Fruit fly (Drosophila melanogaster): ENCODE measurements around the gene CG4238.

Gene CG4238

DNA sequence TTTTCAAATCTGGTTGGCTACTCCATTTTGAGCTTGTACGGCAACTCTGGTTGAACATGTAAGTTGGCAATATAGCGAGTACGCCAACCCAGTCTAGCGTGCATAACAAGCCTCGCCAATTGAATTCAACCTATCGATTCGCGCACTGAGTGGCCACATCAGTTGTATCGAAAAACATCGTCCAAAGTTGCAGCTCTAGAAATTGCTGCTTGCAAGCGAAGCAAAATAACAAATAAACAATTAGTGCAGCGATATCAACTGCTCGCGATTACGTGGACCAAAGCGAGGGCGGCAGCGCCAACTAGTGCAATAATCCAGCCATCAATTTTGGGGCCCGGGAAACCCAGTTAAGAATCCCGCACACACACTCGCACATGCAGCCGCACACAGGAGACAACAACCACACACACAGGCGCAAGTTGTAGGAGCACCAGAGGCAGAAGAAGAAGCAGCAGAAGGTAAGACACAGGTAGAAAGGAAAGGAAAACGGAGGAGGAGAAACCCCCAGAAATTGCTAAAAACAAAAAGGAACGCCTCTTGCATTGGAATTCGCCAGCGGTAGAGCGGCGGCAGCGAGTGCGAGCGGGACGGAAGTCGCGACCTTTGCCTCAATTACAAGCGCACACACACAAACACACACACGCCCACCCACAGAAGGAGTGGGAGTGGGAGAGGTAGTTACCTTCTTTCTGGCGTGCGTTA is 28.0 kb downstream of the CG4238 start (continued):
- TF ChIP-seq Dad (GFP tag; optimal IDR thresholded peaks at IDR 0.05) (peak; percentile 31), CG10274 (GFP tag; optimal IDR thresholded peaks at IDR 0.05) (no peak), CG9876 (GFP tag; optimal IDR thresholded peaks at IDR 0.05) (no peak), Max (GFP tag; optimal IDR thresholded peaks at IDR 0.05) (peak; percentile 29), hkb (optimal IDR thresholded peaks at IDR 0.05) (peak; percentile 44), hkb (GFP tag; IDR thresholded peaks at IDR 0.05) (no peak), Bdp1 (GFP tag; optimal IDR thresholded peaks at IDR 0.05) (peak; percentile 55), cg (GFP tag; optimal IDR thresholded peaks at IDR 0.05) (peak; percentile 95), Camta (GFP tag; optimal IDR thresholded peaks at IDR 0.05) (no peak), B-H1 (GFP tag; IDR thresholded peaks at IDR 0.05) (no peak), dmrt11E (tag; optimal IDR thresholded peaks at IDR 0.05) (no peak), CG12299 (tag; optimal IDR thresholded peaks at IDR 0.05) (no peak), CG11456 (GFP tag; IDR thresholded peaks at IDR 0.05) (no peak), CG2889 (GFP tag; IDR thresholded peaks at IDR 0.05) (no peak), Hand (GFP tag; optimal IDR thresholded peaks at IDR 0.05) (no peak), MESR4 (GFP tag; optimal IDR thresholded peaks at IDR 0.05) (peak; percentile 95), wdn (GFP tag; IDR thresholded peaks at IDR 0.05) (no peak)

DNA sequence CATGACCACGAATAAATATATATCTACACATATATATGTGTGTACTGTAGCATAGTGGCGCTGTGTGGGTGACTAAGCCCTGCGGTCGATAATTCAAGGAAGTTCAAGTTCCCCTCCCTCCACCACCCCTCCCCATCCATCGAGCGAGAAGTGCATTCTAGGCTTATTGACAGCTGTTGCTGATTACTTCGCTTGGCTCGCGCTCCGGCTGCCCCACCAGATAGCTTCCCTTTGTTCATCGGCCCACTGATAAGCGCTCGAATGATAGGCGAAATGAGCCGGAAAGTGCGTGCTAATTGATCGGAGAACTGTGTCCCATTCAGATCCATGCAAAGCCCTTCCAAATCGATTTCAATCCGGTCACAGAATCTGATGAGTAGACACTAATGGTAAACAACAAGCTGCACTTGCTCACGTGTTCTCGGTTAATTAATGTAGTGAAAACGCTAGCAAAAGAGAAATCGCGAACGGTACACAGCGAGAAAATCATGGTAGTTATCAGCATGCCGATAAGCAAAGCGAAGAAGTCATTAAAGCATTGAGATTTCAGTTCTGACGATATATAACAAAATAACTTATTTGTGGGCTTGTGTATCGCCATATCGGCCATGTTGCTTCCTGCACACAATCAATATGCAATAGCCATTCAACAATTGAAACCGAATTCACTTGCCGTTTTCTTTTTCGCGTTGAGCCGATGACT is 28.7 kb downstream of the CG4238 start:
- TF ChIP-seq CG7987 (GFP tag; optimal IDR thresholded peaks at IDR 0.05) (no peak), Med (GFP tag) (peak; percentile 67), CG16863 (GFP tag; optimal IDR thresholded peaks at IDR 0.05) (no peak), sens (GFP tag) (peak; percentile 67), CG10979 (tag; optimal IDR thresholded peaks at IDR 0.05) (no peak), zf30C (GFP tag; optimal IDR thresholded peaks at IDR 0.05) (peak; percentile 44), org-1 (GFP tag; optimal IDR thresholded peaks at IDR 0.05) (no peak), ap (GFP tag; IDR thresholded peaks at IDR 0.05) (no peak), salm (tag; optimal IDR thresholded peaks at IDR 0.05) (no peak), bcd (GFP tag; optimal IDR thresholded peaks at IDR 0.05) (no peak), gt (GFP tag; IDR thresholded peaks at IDR 0.05) (no peak), Ssrp (tag; optimal IDR thresholded peaks at IDR 0.05) (no peak), CG15479 (GFP tag; optimal IDR thresholded peaks at IDR 0.05) (peak; percentile 41), maf-S (GFP tag; optimal IDR thresholded peaks at IDR 0.05) (no peak), CG8281 (tag; optimal IDR thresholded peaks at IDR 0.05) (no peak), knrl (GFP tag; IDR thresholded peaks at IDR 0.05; ENCODE audit: partially characterized antibody) (no peak), CG12942 (GFP tag; optimal IDR thresholded peaks at IDR 0.05) (no peak), vvl (GFP tag; IDR thresholded peaks at IDR 0.05) (no peak), fru (optimal IDR thresholded peaks at IDR 0.05) (no peak), CG8944 (GFP tag; optimal IDR thresholded peaks at IDR 0.05) (no peak), CG4617 (GFP tag; optimal IDR thresholded peaks at IDR 0.05; ENCODE audit: borderline replicate concordance) (no peak), exex (tag; optimal IDR thresholded peaks at IDR 0.05) (peak; percentile 73), unpg (GFP tag; optimal IDR thresholded peaks at IDR 0.05) (peak; percentile 3), crol (GFP tag; IDR thresholded peaks at IDR 0.05) (peak; percentile 92), CG17361 (GFP tag; IDR thresholded peaks at IDR 0.05) (0 out of 3 replicates have a peak, but pooled peaks have one; percentile 19), D19A (tag; optimal IDR thresholded peaks at IDR 0.05) (no peak), gem (tag; optimal IDR thresholded peaks at IDR 0.05) (no peak), MTF-1 (GFP tag; optimal IDR thresholded peaks at IDR 0.05; ENCODE audit: borderline replicate concordance) (no peak), seq (GFP tag; IDR thresholded peaks at IDR 0.05) (0 out of 2 replicates have a peak, but pooled peaks have one; percentile 42), Pdp1 (GFP tag; optimal IDR thresholded peaks at IDR 0.05) (peak in 1 of 2 experiments; percentile 23), CG17359 (tag; optimal IDR thresholded peaks at IDR 0.05) (peak; percentile 2), Vsx1 (GFP tag; optimal IDR thresholded peaks at IDR 0.05) (no peak)
